Fruit fly (Drosophila melanogaster): ENCODE measurements around the gene mRpL28.

mRpL28 gene

dm6 chr2L:5010784-5011260 lies 37.0 kb downstream of the mRpL28 start, which contains the start of the genes CG31917, Tfb5 and SelT (continued):
- TF ChIP-seq eg (GFP tag; IDR thresholded peaks at IDR 0.05) (peak; percentile 63; the same call in 2 of the 3 replicates), Eip78C (GFP tag) (no peak), cyc (GFP tag; optimal IDR thresholded peaks at IDR 0.05) (peak; percentile 58), CG34406 (GFP tag; optimal IDR thresholded peaks at IDR 0.05) (peak; percentile 5), dsx (GFP tag; optimal IDR thresholded peaks at IDR 0.05; ENCODE audit: poor library complexity, severe bottlenecking) (no peak), CG3919 (GFP tag; optimal IDR thresholded peaks at IDR 0.05) (no peak), pdm3 (GFP tag; optimal IDR thresholded peaks at IDR 0.05) (no peak)

dm6 chr2L:5020479-5020878 lies 46.7 kb downstream of the mRpL28 start:
- no peak for TF ChIP-seq topi (GFP tag; optimal IDR thresholded peaks at IDR 0.05)
- TF ChIP-seq CG34406 (GFP tag; optimal IDR thresholded peaks at IDR 0.05) = no peak
- TF ChIP-seq CG10669 (GFP tag; optimal IDR thresholded peaks at IDR 0.05) = no peak
- no peak for TF ChIP-seq CG32006 (GFP tag; optimal IDR thresholded peaks at IDR 0.05)

dm6 chr2L:5022602-5023001 lies 48.8 kb downstream of the mRpL28 start:
- peak; percentile 22 for TF ChIP-seq svp (GFP tag)
- no peak for TF ChIP-seq CG9139 (GFP tag; optimal IDR thresholded peaks at IDR 0.05)
